Worm (Caenorhabditis elegans) whole organism, L2 larva: Measurements from ENCODE around the gene sprr-2.

Experiments
- C34F6.9 ChIP-seq: fragments of 150-350 bp; optimal IDR thresholded peaks from 2 replicates; lab custom pipeline; 2014; ENCODE audit warnings: missing biosample characterization, missing genetic modification characterization
- F13H6.1 ChIP-seq: sonication (generic microtip); optimal IDR thresholded peaks from 2 replicates; lab custom pipeline; 2016; ENCODE audit warnings: missing genetic modification characterization, missing compliant biosample characterization
- R02D3.7 ChIP-seq: fragments of 150-350 bp; optimal IDR thresholded peaks from 2 replicates; lab custom pipeline; 2014; ENCODE audit warnings: missing biosample characterization, missing genetic modification characterization
- Y55F3AM.14 ChIP-seq: fragments of 200-800 bp; sonication (Bioruptor generic); optimal IDR thresholded peaks from 2 replicates; lab custom pipeline; 2018; ENCODE audit warnings: mild to moderate bottlenecking, missing genetic modification characterization, missing compliant biosample characterization
- ZK546.5 ChIP-seq: sonication (generic microtip); optimal IDR thresholded peaks from 2 replicates; lab custom pipeline; 2017; ENCODE audit warnings: missing biosample characterization, missing genetic modification characterization
- alr-1 ChIP-seq: fragments of 150-350 bp; optimal IDR thresholded peaks from 2 replicates; lab custom pipeline; 2014; ENCODE audit warnings: missing biosample characterization, missing genetic modification characterization
- aly-2 ChIP-seq: fragments of 150-350 bp; optimal IDR thresholded peaks from 2 replicates; lab custom pipeline; 2014; ENCODE audit warnings: missing biosample characterization, missing genetic modification characterization
- ama-1 ChIP-seq: fragments of 150-350 bp; optimal IDR thresholded peaks from 2 replicates; lab custom pipeline; 2018; ENCODE audit warnings: inconsistent platforms
- blmp-1 ChIP-seq: sonication (generic microtip); optimal IDR thresholded peaks from 2 replicates; lab custom pipeline; 2017; ENCODE audit warnings: missing genetic modification characterization, mild to moderate bottlenecking, missing compliant biosample characterization, antibody characterized with exemption, moderate library complexity; ENCODE audit not compliant: insufficient read depth
- ceh-16 ChIP-seq: fragments of 150-350 bp; optimal IDR thresholded peaks from 2 replicates; lab custom pipeline; 2014; ENCODE audit warnings: missing biosample characterization, missing genetic modification characterization
- ceh-82 ChIP-seq: fragments of 150-350 bp; optimal IDR thresholded peaks from 2 replicates; lab custom pipeline; 2014; ENCODE audit warnings: missing biosample characterization, missing genetic modification characterization
- crh-2 ChIP-seq: sonication (generic microtip); optimal IDR thresholded peaks from 2 replicates; lab custom pipeline; 2017; ENCODE audit warnings: missing biosample characterization, missing genetic modification characterization
- dmd-4 ChIP-seq: sonication (generic microtip); optimal IDR thresholded peaks from 2 replicates; lab custom pipeline; 2017; ENCODE audit warnings: missing biosample characterization, missing genetic modification characterization
- egl-27 ChIP-seq: sonication (generic microtip); optimal IDR thresholded peaks from 3 replicates; lab custom pipeline; 2017; ENCODE audit warnings: missing biosample characterization, missing genetic modification reagents, missing genetic modification characterization
- elt-1 ChIP-seq: fragments of 150-350 bp; optimal IDR thresholded peaks from 2 replicates; lab custom pipeline; 2014; ENCODE audit warnings: missing biosample characterization, missing genetic modification characterization
- elt-3 ChIP-seq: sonication (generic microtip); optimal IDR thresholded peaks from 2 replicates; lab custom pipeline; 2017; ENCODE audit warnings: missing biosample characterization, missing genetic modification characterization
- fos-1 ChIP-seq: fragments of 150-350 bp; optimal IDR thresholded peaks from 2 replicates; lab custom pipeline; 2014; ENCODE audit warnings: missing biosample characterization, missing genetic modification characterization
- gmeb-1 ChIP-seq: fragments of 150-350 bp; optimal IDR thresholded peaks from 2 replicates; lab custom pipeline; 2014; ENCODE audit warnings: missing biosample characterization, missing genetic modification characterization
- lin-11 ChIP-seq: fragments of 150-350 bp; sonication (generic microtip); optimal IDR thresholded peaks from 2 replicates; lab custom pipeline; 2014; ENCODE audit warnings: missing biosample characterization, missing genetic modification characterization, inconsistent platforms, mixed read lengths
- lin-13 ChIP-seq: fragments of 150-350 bp; optimal IDR thresholded peaks from 2 replicates; lab custom pipeline; 2014; ENCODE audit warnings: missing biosample characterization, missing genetic modification reagents, missing genetic modification characterization
- lin-39 ChIP-seq: fragments of 150-350 bp; optimal IDR thresholded peaks from 2 replicates; lab custom pipeline; 2014; ENCODE audit warnings: missing biosample characterization, missing genetic modification reagents, missing genetic modification characterization
- lsy-2 ChIP-seq, 2 experiments: fragments of 150-350 bp in 1 of 2; sonication (generic microtip) in 1 of 2; optimal IDR thresholded peaks; 2 replicates each; lab custom pipeline; 2014 to 2017; ENCODE audit warnings: missing biosample characterization in 2 of 2, missing genetic modification characterization in 2 of 2
- mab-5 ChIP-seq: fragments of 150-350 bp; optimal IDR thresholded peaks from 2 replicates; lab custom pipeline; 2014; ENCODE audit warnings: missing biosample characterization, missing genetic modification characterization
- mbf-1 ChIP-seq: sonication (generic microtip); optimal IDR thresholded peaks from 2 replicates; lab custom pipeline; 2017; ENCODE audit warnings: missing biosample characterization, missing genetic modification characterization
- mdl-1 ChIP-seq, 2 experiments: fragments of 150-350 bp in 1 of 2; sonication (generic microtip) in 1 of 2; optimal IDR thresholded peaks; 2 replicates each; lab custom pipeline; 2017; ENCODE audit warnings: missing biosample characterization in 2 of 2, missing genetic modification characterization in 2 of 2
- nhr-10 ChIP-seq: sonication (generic microtip); optimal IDR thresholded peaks from 2 replicates; lab custom pipeline; 2017; ENCODE audit warnings: missing biosample characterization, missing genetic modification characterization
- nhr-11 ChIP-seq: fragments of 150-350 bp; optimal IDR thresholded peaks from 2 replicates; lab custom pipeline; 2014; ENCODE audit warnings: missing biosample characterization, missing genetic modification characterization
- nhr-12 ChIP-seq: fragments of 150-350 bp; optimal IDR thresholded peaks from 2 replicates; lab custom pipeline; 2014; ENCODE audit warnings: missing biosample characterization, missing genetic modification characterization
- nhr-129 ChIP-seq: fragments of 150-350 bp; optimal IDR thresholded peaks from 2 replicates; lab custom pipeline; 2014; ENCODE audit warnings: missing biosample characterization, missing genetic modification characterization
- nhr-21 ChIP-seq: fragments of 150-350 bp; optimal IDR thresholded peaks from 2 replicates; lab custom pipeline; 2014; ENCODE audit warnings: missing biosample characterization, missing genetic modification characterization
- nhr-23 ChIP-seq: fragments of 150-350 bp; optimal IDR thresholded peaks from 2 replicates; lab custom pipeline; 2014; ENCODE audit warnings: missing biosample characterization, missing genetic modification reagents, missing genetic modification characterization
- nhr-237 ChIP-seq: fragments of 150-350 bp; optimal IDR thresholded peaks from 2 replicates; lab custom pipeline; 2014; ENCODE audit warnings: missing biosample characterization, missing genetic modification characterization
- nhr-25 ChIP-seq: fragments of 150-350 bp; sonication (generic microtip); optimal IDR thresholded peaks from 3 replicates; lab custom pipeline; 2014; ENCODE audit warnings: missing biosample characterization, missing genetic modification characterization
- nhr-6 ChIP-seq: fragments of 150-350 bp; optimal IDR thresholded peaks from 2 replicates; lab custom pipeline; 2014; ENCODE audit warnings: missing biosample characterization, missing genetic modification characterization
- nhr-77 ChIP-seq: fragments of 150-350 bp; optimal IDR thresholded peaks from 2 replicates; lab custom pipeline; 2014; ENCODE audit warnings: missing biosample characterization, missing genetic modification characterization
- peb-1 ChIP-seq: fragments of 150-350 bp; optimal IDR thresholded peaks from 2 replicates; lab custom pipeline; 2014; ENCODE audit warnings: missing biosample characterization, missing genetic modification characterization
- sem-4 ChIP-seq: fragments of 150-350 bp; optimal IDR thresholded peaks from 2 replicates; lab custom pipeline; 2014; ENCODE audit warnings: missing biosample characterization, missing genetic modification reagents, missing genetic modification characterization
- skn-1 ChIP-seq: sonication (generic microtip); optimal IDR thresholded peaks from 2 replicates; lab custom pipeline; 2017; ENCODE audit warnings: missing biosample characterization, missing genetic modification characterization
- sma-3 ChIP-seq: sonication (generic microtip); optimal IDR thresholded peaks from 2 replicates; lab custom pipeline; 2016; ENCODE audit warnings: missing genetic modification reagents, missing genetic modification characterization, missing compliant biosample characterization
- sma-9 ChIP-seq, 2 experiments: fragments of 150-350 bp in 1 of 2; sonication (generic microtip) in 1 of 2; optimal IDR thresholded peaks; 2 replicates each; lab custom pipeline; 2014 to 2016; ENCODE audit warnings: missing genetic modification characterization in 2 of 2, mild to moderate bottlenecking in 1 of 2, missing biosample characterization in 1 of 2, missing compliant biosample characterization in 1 of 2, missing genetic modification reagents in 1 of 2, moderate library complexity in 1 of 2
- snpc-4 ChIP-seq: fragments of 150-350 bp; optimal IDR thresholded peaks from 2 replicates; lab custom pipeline; 2014; ENCODE audit warnings: missing biosample characterization, missing genetic modification characterization
- unc-39 ChIP-seq: fragments of 150-350 bp; optimal IDR thresholded peaks from 2 replicates; lab custom pipeline; 2014; ENCODE audit warnings: missing biosample characterization, missing genetic modification characterization
- unc-55 ChIP-seq: fragments of 150-350 bp; sonication (generic microtip); optimal IDR thresholded peaks from 3 replicates; lab custom pipeline; 2014; ENCODE audit warnings: missing biosample characterization, missing genetic modification reagents, missing genetic modification characterization
- unc-62 ChIP-seq: fragments of 150-350 bp; optimal IDR thresholded peaks from 2 replicates; lab custom pipeline; 2014; ENCODE audit warnings: missing biosample characterization, missing genetic modification reagents, missing genetic modification characterization
- zag-1 ChIP-seq: fragments of 150-350 bp; optimal IDR thresholded peaks from 2 replicates; lab custom pipeline; 2014; ENCODE audit warnings: missing biosample characterization, missing genetic modification characterization
- ztf-1 ChIP-seq: fragments of 200-800 bp; sonication (Bioruptor generic); conservative IDR thresholded peaks from 2 replicates; pipeline ENCODE4 v1.3.6; 2022; ENCODE audit warnings: missing genetic modification characterization, missing compliant biosample characterization
- ztf-11 ChIP-seq: sonication (generic microtip); optimal IDR thresholded peaks from 2 replicates; lab custom pipeline; 2017; ENCODE audit warnings: missing biosample characterization, missing genetic modification characterization
- ztf-4 ChIP-seq: fragments of 150-350 bp; optimal IDR thresholded peaks from 2 replicates; lab custom pipeline; 2014; ENCODE audit warnings: missing biosample characterization, missing genetic modification characterization

Gene sprr-2

ce11 chrX:14819495-14819894 lies 26.2 kb downstream of the sprr-2 start:
- TF ChIP-seq aly-2 (tag; lab: Kevin White, UChicago) (no peak), sem-4 (tag; lab: Kevin White, UChicago) (no peak), skn-1 (no peak), nhr-237 (no peak), nhr-10 (tag; lab: Kevin White, UChicago) (no peak), nhr-12 (tag; lab: Kevin White, UChicago) (no peak), lin-13 (GFP tag; lab: Kevin White, UChicago) (peak; percentile 13), lin-11 (tag; lab: Kevin White, UChicago) (no peak)

- TF ChIP-seq Y55F3AM.14 (GFP tag; lab: Kevin White, UChicago) (no peak), unc-62 (GFP tag; lab: Kevin White, UChicago) (no peak), lin-13 (GFP tag; lab: Kevin White, UChicago) (peak; percentile 46), fos-1 (tag; lab: Kevin White, UChicago) (peak; percentile 86), mdl-1 (tag; optimal IDR thresholded peaks at IDR 0.05; lab: Kevin White, UChicago) (peak; percentile 62 to 71), nhr-129 (peak; percentile 53), ceh-16 (tag; lab: Kevin White, UChicago) (peak; percentile 5), nhr-12 (tag; lab: Kevin White, UChicago) (no peak), crh-2 (tag; lab: Kevin White, UChicago) (peak; percentile 91), lsy-2 (tag; optimal IDR thresholded peaks at IDR 0.05; lab: Kevin White, UChicago) (peak in 1 of 2 experiments; percentile 75), nhr-237 (no peak), zag-1 (tag; lab: Kevin White, UChicago) (peak; percentile 16), mab-5 (tag; lab: Kevin White, UChicago) (no peak), gmeb-1 (tag; lab: Kevin White, UChicago) (peak; percentile 16), C34F6.9 (tag; lab: Kevin White, UChicago) (peak; percentile 84), nhr-6 (tag; lab: Kevin White, UChicago) (peak; percentile 8), dmd-4 (tag; lab: Kevin White, UChicago) (no peak), nhr-21 (tag; lab: Kevin White, UChicago) (peak; percentile 21), sma-9 (GFP tag; optimal IDR thresholded peaks at IDR 0.05; lab: Kevin White, UChicago) (peak; percentile 78), sma-9 (tag; optimal IDR thresholded peaks at IDR 0.05; lab: Kevin White, UChicago) (no peak), snpc-4 (tag; lab: Kevin White, UChicago) (peak; percentile 12), nhr-11 (no peak), peb-1 (tag; lab: Kevin White, UChicago) (no peak), egl-27 (no peak), ztf-1 (GFP tag; lab: Robert Waterston, UW) (no peak), nhr-10 (tag; lab: Kevin White, UChicago) (no peak), nhr-77 (tag; lab: Kevin White, UChicago) (no peak), ztf-11 (tag; lab: Kevin White, UChicago) (no peak), lin-11 (tag; lab: Kevin White, UChicago) (peak; percentile 78), blmp-1 (tag; lab: Kevin White, UChicago) (peak; percentile 10), nhr-25 (peak; percentile 77), elt-3 (tag; lab: Kevin White, UChicago) (no peak), unc-39 (tag; lab: Kevin White, UChicago) (no peak), ceh-82 (tag; lab: Kevin White, UChicago) (no peak), sma-3 (peak; percentile 70), elt-1 (no peak), sem-4 (tag; lab: Kevin White, UChicago) (peak; percentile 15), R02D3.7 (tag; lab: Kevin White, UChicago) (no peak), ztf-4 (tag; lab: Kevin White, UChicago) (no peak), ama-1 (lab: Kevin White, UChicago) (no peak), mbf-1 (tag; lab: Kevin White, UChicago) (no peak), lin-39 (no peak), skn-1 (no peak), nhr-23 (tag; lab: Kevin White, UChicago) (no peak), ZK546.5 (tag; lab: Kevin White, UChicago) (no peak), unc-55 (GFP tag; lab: Kevin White, UChicago) (peak; percentile 63), alr-1 (tag; lab: Kevin White, UChicago) (no peak), F13H6.1 (tag; lab: Kevin White, UChicago) (peak; percentile 77), aly-2 (tag; lab: Kevin White, UChicago) (no peak)
These were observed 31.3 kb downstream of the sprr-2 start, which contains the start of gene mbk-1 for ce11 chrX:14824490-14825050. mbk-1 (minus strand) TSS chrX:14824540.
